Worm (Caenorhabditis elegans): ENCODE results near the gene T24E12.2.
"Not testable (repeated sequence)": the region's sequence is repeated elsewhere in the genome, so short reads cannot be mapped to it uniquely, and the experiment has no call there.

The T24E12.2 gene

ce11 chrII:3782309-3783000 is at the start of gene T24E12.2:
Gene T24E12.2 (plus strand): TSS chrII:3782950.
- TF ChIP-seq unc-62 (GFP tag; optimal IDR thresholded peaks at IDR 0.05): no peak

DNA sequence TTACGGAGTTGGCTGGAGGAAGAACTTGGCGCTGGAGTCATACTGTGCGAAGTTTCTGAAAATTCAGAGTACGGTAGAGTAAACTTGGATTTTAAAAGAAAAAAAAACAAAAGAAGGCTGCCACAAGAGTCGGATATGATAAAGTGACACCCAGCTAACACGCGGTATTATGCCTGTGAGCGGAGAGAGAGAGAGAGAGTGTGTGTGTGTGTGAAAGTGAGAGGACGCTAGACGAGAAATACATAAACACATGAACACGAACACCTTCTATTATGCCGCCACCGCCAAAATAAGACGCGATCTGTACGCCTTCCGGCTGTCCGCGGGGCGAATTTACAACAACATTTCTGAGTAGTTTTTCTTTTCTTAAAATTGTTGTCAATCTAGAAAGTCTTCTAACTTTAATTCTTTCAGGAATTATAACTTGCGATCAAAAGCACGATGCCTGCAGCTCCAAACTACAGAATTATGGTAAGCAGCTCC is 45.8 kb upstream of the T24E12.2 start, which contains the start of gene F12E12.6:
TSS of gene F12E12.6 (minus strand) at position 51 of the 483 bp plus-strand sequence.
- TF ChIP-seq unc-62 (GFP tag; optimal IDR thresholded peaks at IDR 0.05): no peak

DNA sequence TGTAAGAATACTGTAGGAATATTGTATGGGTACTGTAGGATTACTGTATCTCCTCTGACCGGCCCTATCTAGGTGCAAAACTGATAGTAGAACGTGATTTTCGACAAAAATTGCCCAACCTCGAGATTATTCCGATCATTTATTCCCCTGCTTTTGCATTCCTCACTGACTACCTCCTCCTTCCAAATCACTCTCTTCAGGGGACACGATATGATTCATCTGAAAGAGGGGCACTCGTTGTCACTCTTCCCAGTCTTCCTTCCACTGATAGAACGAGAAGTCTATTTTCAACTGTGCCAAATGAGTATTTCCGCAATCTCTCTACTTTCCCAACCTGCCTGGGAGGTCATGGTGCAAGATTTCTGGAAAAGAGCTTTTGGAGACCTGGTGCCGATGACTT is 43.1 kb upstream of the T24E12.2 start, which contains the start of gene F12E12.2:
TSS of gene F12E12.2 (plus strand) at position 301 of the 400 bp plus-strand sequence.
- TF ChIP-seq unc-62 (GFP tag; optimal IDR thresholded peaks at IDR 0.05): no peak

DNA sequence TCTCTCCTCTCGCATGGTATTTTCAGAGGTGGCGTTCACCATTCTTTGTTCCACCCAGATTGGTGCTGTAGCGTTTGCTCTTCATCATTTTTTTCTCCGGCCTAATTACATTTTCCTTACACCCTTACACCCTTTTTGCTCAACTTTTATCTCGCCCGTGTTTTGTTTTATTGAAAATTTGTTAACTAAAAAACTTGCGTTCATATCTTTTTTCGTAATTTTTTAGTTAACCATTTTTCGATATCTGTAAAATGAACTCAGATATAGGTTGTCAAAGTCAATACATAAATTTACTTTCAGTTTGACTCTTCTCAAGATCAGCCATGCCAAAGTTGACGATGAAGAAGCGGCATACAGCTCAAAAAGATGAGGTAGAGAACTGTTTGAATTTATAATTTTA is 41.2 kb upstream of the T24E12.2 start, which contains the start of gene F12E12.1:
TSS of gene F12E12.1 (plus strand) at position 301 of the 400 bp plus-strand sequence.
- no peak for TF ChIP-seq unc-62 (GFP tag; optimal IDR thresholded peaks at IDR 0.05)

ce11 chrII:3743684-3744200 is 39.0 kb upstream of the T24E12.2 start, which contains the start of gene nta-1:
Gene nta-1 (minus strand): TSS chrII:3743814.
- TF ChIP-seq unc-62 (GFP tag; optimal IDR thresholded peaks at IDR 0.05): no peak

- no peak for TF ChIP-seq unc-62 (GFP tag; optimal IDR thresholded peaks at IDR 0.05)
Measured at ce11 chrII:3747405-3747804, 35.3 kb upstream of the T24E12.2 start, which contains the start of gene fbxb-92. Gene fbxb-92 (minus strand): TSS chrII:3747505.

DNA sequence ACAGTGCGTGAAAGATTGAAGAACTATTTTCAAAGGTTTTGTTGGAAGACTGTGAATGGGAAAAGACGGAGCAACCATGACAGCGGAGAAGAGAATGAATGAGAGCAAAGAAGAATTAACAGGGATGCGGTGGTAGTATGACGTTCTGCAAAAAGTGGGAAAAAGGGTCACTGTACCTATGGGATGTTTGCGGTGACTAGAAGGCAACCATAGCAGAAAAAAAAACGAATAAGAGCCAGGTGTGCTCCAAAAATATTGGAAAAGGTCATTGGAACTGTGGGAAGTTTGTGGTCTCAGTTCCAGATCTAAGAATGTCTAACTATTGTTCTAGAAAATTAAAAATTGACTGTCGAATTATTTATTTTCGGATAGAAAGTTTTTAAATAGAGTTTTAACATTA is 34.0 kb upstream of the T24E12.2 start, which contains the start of gene fbxb-90:
TSS of gene fbxb-90 (minus strand) at position 101 of the 400 bp plus-strand sequence.
- TF ChIP-seq unc-62 (GFP tag; optimal IDR thresholded peaks at IDR 0.05): no peak

DNA sequence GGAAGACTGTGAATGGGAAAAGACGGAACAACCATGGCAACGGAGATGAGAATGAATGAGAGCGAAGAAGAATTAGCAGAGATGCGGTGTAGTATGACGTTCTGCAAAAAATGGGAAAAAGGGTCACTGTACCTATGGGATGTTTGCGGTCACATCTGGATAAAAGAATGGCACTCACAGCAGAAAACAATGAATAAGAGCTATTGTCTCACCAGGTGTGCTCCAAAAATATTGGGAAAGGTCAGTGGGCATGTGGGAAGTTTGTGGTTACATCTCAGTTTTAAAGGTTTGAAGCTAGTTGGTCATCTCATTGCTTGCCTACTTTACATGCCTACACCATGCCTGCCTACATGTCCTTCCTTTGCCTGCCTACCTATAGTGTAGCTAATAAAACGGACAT is 32.1 kb upstream of the T24E12.2 start, which contains the start of gene fbxb-91:
TSS of gene fbxb-91 (minus strand) at position 101 of the 400 bp plus-strand sequence.
- TF ChIP-seq unc-62 (GFP tag; optimal IDR thresholded peaks at IDR 0.05): no peak

DNA sequence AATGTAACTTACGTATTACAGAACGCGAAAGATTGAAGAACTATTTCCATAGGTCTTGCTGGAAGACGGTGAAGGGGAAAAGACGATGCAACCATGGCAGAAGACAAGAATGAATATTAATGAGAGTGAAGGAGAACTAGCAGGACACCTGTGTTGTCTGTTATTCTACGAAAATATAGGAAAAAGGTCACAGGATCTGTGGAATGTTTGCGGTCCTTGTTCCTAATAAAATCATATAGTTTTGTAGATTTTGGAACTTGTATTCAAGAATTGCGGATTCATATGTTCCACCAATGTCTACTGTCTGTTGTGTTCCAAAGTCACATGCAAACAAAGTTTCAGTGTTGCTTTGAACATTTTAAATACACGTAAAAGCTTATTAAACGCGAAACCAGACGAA is 30.6 kb upstream of the T24E12.2 start, which contains the start of gene sdz-11:
TSS of gene sdz-11 (minus strand) at position 101 of the 400 bp plus-strand sequence.
- TF ChIP-seq unc-62 (GFP tag; optimal IDR thresholded peaks at IDR 0.05): no peak

DNA sequence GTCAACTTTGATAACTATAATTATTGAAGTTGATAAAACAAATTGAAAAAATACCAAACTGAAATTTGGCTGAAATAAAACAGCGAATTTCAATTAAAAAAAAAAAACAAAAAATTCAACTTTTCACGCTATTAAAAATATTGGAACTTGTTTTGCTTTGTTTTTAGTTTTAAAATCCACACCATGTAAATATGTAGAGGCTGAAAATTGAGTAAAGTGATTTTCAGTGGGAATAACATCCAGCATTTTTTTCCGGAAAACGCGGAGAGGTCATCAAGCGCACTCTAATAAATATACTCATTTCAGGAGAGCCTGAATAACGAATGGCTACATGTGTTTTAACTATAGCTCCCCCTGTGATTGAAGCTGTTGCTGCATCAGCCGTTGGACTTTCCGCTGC is 29.2 kb upstream of the T24E12.2 start, which contains the start of gene rcd-1:
TSS of gene rcd-1 (plus strand) at position 301 of the 400 bp plus-strand sequence.
- no peak for TF ChIP-seq unc-62 (GFP tag; optimal IDR thresholded peaks at IDR 0.05)

- no peak for TF ChIP-seq unc-62 (GFP tag; optimal IDR thresholded peaks at IDR 0.05)
Measured at ce11 chrII:3757499-3757898, 25.3 kb upstream of the T24E12.2 start, which contains the start of gene srx-111. Gene srx-111 (plus strand): TSS chrII:3757799.

ce11 chrII:3759010-3759409 is 23.7 kb upstream of the T24E12.2 start, which contains the start of gene T24E12.12:
Gene T24E12.12 (plus strand): TSS chrII:3759290.
- TF ChIP-seq unc-62 (GFP tag; optimal IDR thresholded peaks at IDR 0.05): no peak

DNA sequence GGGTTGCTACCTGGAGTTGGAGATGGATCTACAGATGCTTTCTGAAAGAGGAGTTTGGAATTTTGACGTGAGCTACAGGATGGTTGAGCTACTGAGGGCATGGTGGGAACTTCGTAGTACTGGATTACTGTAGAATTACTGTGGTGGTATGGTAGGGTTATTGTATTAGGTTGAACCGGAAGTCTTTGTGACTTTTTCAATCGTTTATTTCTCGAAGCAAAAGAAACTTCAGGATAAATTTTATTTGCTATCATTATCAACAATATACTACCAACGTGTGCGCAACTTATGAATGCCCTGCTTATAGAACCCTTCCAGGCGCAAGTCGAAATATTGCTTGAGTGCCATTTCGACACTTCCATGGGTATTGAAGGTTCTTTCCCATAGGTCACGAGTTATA is 21.2 kb upstream of the T24E12.2 start, which contains the start of gene T24E12.6:
TSS of gene T24E12.6 (minus strand) at position 101 of the 400 bp plus-strand sequence.
- not testable (repeated sequence) for TF ChIP-seq unc-62 (GFP tag; optimal IDR thresholded peaks at IDR 0.05)

ce11 chrII:3764486-3764885 is 18.3 kb upstream of the T24E12.2 start, which contains the start of gene srx-112:
Gene srx-112 (minus strand): TSS chrII:3764586.
- no peak for TF ChIP-seq unc-62 (GFP tag; optimal IDR thresholded peaks at IDR 0.05)

DNA sequence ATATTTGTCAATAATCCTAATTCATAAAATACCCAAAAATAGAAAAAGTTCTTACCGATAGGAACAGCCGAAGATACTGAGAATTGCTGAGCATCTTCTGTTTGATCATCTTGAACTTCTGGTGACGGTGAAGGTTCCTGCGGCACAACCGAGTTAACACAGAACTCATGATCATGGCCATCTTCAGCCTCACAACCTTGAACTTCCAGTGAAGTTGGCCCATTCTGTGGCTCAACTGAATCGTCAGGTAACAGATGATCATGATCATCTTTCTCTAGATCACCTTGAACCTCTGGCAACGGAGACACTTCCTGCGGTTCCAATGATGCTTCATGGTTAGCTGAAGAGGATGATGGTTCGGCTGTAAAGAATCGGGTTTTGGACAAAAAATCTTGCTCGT is 11.1 kb upstream of the T24E12.2 start:
- TF ChIP-seq unc-62 (GFP tag; optimal IDR thresholded peaks at IDR 0.05): no peak

DNA sequence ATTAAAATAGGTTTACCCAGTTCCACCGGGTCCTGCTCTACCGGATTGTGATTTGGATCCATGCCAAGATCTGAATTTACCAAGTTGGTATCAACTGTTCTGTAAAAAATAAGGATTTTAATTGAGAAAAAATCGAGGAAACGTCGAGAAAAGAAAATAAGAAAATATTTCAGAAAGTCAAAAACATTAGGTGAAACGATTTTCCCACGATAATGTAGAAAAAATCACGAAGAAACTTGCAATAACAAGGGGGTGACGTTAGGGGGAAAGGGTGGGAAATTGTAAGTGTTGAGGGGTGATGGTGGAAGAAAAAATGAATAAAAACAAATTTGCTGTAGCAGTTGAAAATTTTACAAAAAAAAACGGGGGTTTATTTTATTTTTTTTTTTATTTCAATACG is 9.6 kb upstream of the T24E12.2 start, which contains the start of gene T24E12.10:
TSS of gene T24E12.10 (minus strand) at position 101 of the 400 bp plus-strand sequence.
- TF ChIP-seq unc-62 (GFP tag; optimal IDR thresholded peaks at IDR 0.05): no peak
